Worm (Caenorhabditis elegans) whole organism, L4/young adult: ENCODE results near the gene B0024.11.

Experiments
- W03F9.2 ChIP-seq: fragments of 150-350 bp; optimal IDR thresholded peaks from 2 replicates; lab custom pipeline; 2014; ENCODE audit warnings: missing biosample characterization, missing genetic modification characterization
- dao-5 ChIP-seq: sonication (generic microtip); optimal IDR thresholded peaks from 2 replicates; lab custom pipeline; 2016; ENCODE audit warnings: missing genotype, missing genetic modification characterization, moderate library complexity, missing compliant biosample characterization
- him-1 ChIP-seq: sonication (generic microtip); optimal IDR thresholded peaks from 2 replicates; lab custom pipeline; 2016; ENCODE audit warnings: missing genotype, missing genetic modification reagents, missing genetic modification characterization, missing compliant biosample characterization

DNA sequence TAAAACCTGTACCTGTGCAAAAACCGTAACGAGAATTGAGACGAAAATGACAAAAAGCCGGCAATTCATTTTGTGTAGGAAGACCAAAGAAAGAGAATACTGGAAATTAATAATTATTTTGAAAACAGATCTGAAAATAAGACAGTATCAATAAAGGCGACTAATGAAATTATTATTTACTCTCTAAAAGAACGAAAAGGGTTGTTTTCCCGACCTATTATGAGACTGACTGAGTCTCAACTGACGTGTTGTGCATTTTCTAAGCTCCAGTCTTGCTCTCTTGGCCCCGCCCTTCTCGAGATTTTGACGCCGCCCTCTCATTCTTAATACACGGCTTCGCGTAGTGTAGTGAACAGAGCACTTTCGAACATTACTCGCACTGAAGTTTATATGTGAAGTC is 30.7 kb upstream of the B0024.11 start, which contains the start of gene K07C5.9:
- TF ChIP-seq him-1 (tag; lab: Kevin White, UChicago) (no peak), dao-5 (tag; lab: Kevin White, UChicago) (no peak), W03F9.2 (tag; lab: Kevin White, UChicago) (no peak)
